Worm (Caenorhabditis elegans): ENCODE data around the gene idpb-4.

idpb-4 gene

DNA sequence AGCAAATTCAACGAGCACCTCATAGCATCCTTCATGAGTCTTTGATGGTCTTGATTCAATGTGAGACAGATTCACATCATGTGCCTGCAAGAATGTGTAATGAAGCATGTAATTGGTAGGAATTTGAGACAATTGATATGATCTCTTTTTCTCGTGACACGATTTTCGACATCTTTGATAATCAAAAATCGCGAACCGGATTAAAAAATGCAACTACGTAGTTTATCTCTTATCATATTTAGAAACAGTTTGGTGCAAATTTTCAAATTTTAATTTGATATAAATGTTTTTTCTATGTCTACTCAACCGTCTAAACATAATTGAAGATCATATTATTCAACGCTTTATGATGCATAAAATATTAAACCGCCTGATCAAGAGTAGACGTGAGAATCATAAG is 27.0 kb upstream of the idpb-4 start:
- TF ChIP-seq med-1 (GFP tag; optimal IDR thresholded peaks at IDR 0.05; ENCODE audit: insufficient read depth) (no peak), T22C8.4 (GFP tag; IDR thresholded peaks at IDR 0.05) (no peak), flt-1 (GFP tag; IDR thresholded peaks at IDR 0.05) (no peak), ref-1 (GFP tag; conservative IDR thresholded peaks at IDR 0.05) (no peak), ztf-29 (GFP tag; IDR thresholded peaks at IDR 0.05) (no peak), cog-1 (tag; optimal IDR thresholded peaks at IDR 0.05) (no peak), ztf-23 (GFP tag; IDR thresholded peaks at IDR 0.05) (no peak), tab-1 (GFP tag; IDR thresholded peaks at IDR 0.05) (no peak), klf-2 (GFP tag; conservative IDR thresholded peaks at IDR 0.05) (no peak)

DNA sequence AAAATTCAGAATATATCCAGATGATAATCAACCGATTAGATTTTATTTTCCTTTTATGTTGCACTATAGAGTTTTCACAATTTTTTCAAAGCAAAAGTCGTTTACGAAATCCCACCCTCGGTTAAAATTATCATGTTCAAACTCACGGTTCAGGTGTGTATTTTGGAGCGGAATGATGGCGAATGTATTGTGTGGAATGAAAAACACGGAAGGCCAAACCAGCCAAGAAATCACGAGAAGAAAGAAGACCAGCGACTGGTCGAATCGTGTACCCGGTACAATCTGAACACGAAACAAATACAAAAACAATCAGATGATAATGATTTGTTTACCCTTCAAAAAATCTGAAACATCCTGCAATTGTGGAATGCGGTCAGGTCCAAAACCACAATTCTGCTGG is 26.0 kb upstream of the idpb-4 start:
- no peak for TF ChIP-seq ztf-23 (GFP tag; IDR thresholded peaks at IDR 0.05)
- no peak for TF ChIP-seq klf-2 (GFP tag; conservative IDR thresholded peaks at IDR 0.05)
- TF ChIP-seq flt-1 (GFP tag; IDR thresholded peaks at IDR 0.05), result no peak
- TF ChIP-seq ztf-29 (GFP tag; IDR thresholded peaks at IDR 0.05), result no peak
- no peak for TF ChIP-seq cog-1 (tag; optimal IDR thresholded peaks at IDR 0.05)
- TF ChIP-seq tab-1 (GFP tag; IDR thresholded peaks at IDR 0.05), result no peak
- TF ChIP-seq med-1 (GFP tag; optimal IDR thresholded peaks at IDR 0.05; ENCODE audit: insufficient read depth), result no peak
- TF ChIP-seq T22C8.4 (GFP tag; IDR thresholded peaks at IDR 0.05), result no peak
- no peak for TF ChIP-seq ref-1 (GFP tag; conservative IDR thresholded peaks at IDR 0.05)

DNA sequence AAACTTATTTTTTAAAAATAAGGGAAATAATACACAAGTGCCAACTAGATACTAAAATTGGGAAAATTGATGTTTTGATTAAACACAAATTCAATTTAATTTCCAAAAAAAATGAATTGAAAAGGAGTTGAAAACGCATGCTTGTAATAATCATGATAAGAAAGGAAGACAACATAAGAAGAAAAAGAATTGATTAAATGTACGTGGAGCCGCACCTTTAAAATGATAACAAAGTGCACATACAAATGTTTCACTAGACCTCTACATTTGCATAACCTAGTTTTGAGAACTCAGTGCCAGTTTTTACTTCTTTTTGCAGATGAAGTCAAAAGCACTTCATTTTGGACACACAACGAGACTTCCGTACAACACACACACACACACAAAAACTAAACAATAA is 24.4 kb upstream of the idpb-4 start:
- no peak for TF ChIP-seq tab-1 (GFP tag; IDR thresholded peaks at IDR 0.05)

DNA sequence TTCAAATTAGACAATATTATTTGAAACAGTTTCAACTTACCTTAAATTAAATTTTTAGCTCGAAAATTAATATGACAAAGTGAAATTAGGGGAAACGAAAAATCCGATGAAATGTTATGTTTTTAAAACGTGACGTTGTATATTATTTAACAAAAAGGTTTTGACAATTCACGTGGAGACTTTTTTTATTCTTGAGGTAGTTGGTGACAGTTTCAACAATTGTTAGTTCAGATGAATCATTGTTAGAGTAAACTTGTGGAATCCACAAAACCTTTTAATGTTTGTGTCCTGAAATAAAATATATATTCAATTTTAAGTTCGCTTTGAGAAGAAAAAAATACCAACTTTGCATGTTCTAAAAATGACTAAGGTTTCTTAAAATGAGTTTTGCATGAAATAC is 22.1 kb upstream of the idpb-4 start, which contains the start of gene fut-1:
fut-1 (minus strand) TSS at position 101 of the 400 bp plus-strand sequence.
- TF ChIP-seq med-1 (GFP tag; optimal IDR thresholded peaks at IDR 0.05; ENCODE audit: insufficient read depth), result no peak
- no peak for TF ChIP-seq klf-2 (GFP tag; conservative IDR thresholded peaks at IDR 0.05)
- TF ChIP-seq flt-1 (GFP tag; IDR thresholded peaks at IDR 0.05), result no peak
- TF ChIP-seq ref-1 (GFP tag; conservative IDR thresholded peaks at IDR 0.05), result no peak
- TF ChIP-seq T22C8.4 (GFP tag; IDR thresholded peaks at IDR 0.05), result no peak
- no peak for TF ChIP-seq tab-1 (GFP tag; IDR thresholded peaks at IDR 0.05)
- no peak for TF ChIP-seq ztf-23 (GFP tag; IDR thresholded peaks at IDR 0.05)
- no peak for TF ChIP-seq cog-1 (tag; optimal IDR thresholded peaks at IDR 0.05)
- TF ChIP-seq ztf-29 (GFP tag; IDR thresholded peaks at IDR 0.05), result no peak

DNA sequence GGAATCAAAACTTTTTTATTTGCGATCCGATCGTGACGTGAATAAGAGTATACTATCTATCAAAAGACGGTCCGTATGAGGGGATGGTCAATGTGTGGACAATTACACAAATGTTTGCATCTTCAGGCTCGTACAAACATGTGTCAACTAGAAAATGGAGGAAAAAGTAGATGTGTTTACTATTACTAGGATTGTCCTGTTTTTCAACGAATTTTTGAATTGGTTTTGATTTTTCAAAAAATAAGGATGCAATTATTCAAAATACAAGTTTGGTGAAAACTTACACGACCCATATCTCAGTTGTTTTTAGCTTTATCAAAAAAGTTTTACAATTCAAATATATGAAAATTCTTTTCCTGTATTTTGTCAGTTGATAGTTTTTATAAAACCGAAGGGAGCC is 17.9 kb upstream of the idpb-4 start, which contains the start of gene K08F8.7:
K08F8.7 (minus strand) TSS at position 101 of the 400 bp plus-strand sequence.
- no peak for TF ChIP-seq T22C8.4 (GFP tag; IDR thresholded peaks at IDR 0.05)
- no peak for TF ChIP-seq med-1 (GFP tag; optimal IDR thresholded peaks at IDR 0.05; ENCODE audit: insufficient read depth)
- no peak for TF ChIP-seq ztf-29 (GFP tag; IDR thresholded peaks at IDR 0.05)
- no peak for TF ChIP-seq ref-1 (GFP tag; conservative IDR thresholded peaks at IDR 0.05)
- no peak for TF ChIP-seq tab-1 (GFP tag; IDR thresholded peaks at IDR 0.05)
- TF ChIP-seq cog-1 (tag; optimal IDR thresholded peaks at IDR 0.05), result no peak
- TF ChIP-seq klf-2 (GFP tag; conservative IDR thresholded peaks at IDR 0.05), result no peak
- no peak for TF ChIP-seq flt-1 (GFP tag; IDR thresholded peaks at IDR 0.05)
- TF ChIP-seq ztf-23 (GFP tag; IDR thresholded peaks at IDR 0.05), result no peak

DNA sequence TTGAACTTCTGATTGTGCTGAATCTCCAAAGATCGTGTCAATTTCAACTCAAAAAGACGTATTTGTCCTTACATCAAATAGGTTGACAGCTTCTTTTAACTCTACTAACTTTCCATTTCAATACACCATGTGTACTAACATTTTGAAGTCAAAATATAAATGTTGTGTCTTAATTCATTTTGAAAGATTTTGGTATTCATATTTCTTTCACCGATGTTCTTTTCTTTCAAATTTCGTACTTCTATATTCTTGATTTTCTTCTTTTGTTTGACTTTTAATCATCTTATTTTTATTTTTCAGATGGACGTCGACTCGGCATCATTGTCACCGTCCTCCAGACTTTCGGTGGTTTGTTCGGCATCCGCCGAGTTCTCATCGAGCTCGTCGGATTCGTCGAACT is 14.3 kb upstream of the idpb-4 start, which contains the start of gene atf-2:
atf-2 (plus strand) TSS at position 301 of the 400 bp plus-strand sequence.
- TF ChIP-seq ztf-23 (GFP tag; IDR thresholded peaks at IDR 0.05), result no peak
- TF ChIP-seq ztf-29 (GFP tag; IDR thresholded peaks at IDR 0.05), result no peak
- TF ChIP-seq flt-1 (GFP tag; IDR thresholded peaks at IDR 0.05), result no peak

DNA sequence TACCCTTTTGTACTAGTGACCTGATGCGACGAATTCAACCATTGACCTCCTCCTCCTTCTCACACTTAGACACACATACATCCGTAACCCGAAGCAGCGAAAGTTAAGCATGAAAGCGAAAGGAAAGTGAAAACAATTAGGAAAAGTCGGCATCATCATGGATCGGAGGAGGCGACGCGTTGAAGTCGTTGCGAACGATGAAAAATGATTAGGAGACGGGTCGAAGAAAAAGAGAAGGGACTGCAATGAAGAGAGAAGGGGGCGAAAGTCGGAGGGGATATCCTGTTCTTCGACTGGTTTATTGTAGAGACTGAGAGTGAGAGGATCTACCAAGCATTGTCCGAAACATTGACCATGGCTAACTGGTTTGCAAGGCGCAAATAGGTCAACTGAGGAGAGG is 13.7 kb upstream of the idpb-4 start:
- TF ChIP-seq ztf-23 (GFP tag; IDR thresholded peaks at IDR 0.05) (0 out of 2 replicates have a peak, but pooled peaks have one; percentile 18), klf-2 (GFP tag; conservative IDR thresholded peaks at IDR 0.05) (no peak)

DNA sequence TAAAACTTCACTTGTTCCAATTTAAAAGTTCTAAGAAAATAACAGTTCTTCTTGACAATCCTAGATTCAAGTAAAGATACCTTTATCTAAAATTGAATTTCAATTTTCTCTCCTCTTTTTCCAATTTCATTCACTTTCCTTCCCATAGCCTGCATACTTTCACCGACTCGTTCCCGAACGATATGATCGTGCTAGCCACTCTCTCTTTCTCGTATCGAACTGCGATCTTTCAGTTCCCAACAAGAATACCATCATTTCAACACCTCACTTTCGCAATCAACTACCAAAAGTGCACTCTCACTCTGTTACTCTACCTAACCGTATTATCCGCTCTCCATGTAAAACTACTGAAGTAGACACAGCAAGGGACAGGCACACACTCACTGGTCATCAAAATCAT is 12.7 kb upstream of the idpb-4 start:
- TF ChIP-seq cog-1 (tag; optimal IDR thresholded peaks at IDR 0.05) (no peak), med-1 (GFP tag; optimal IDR thresholded peaks at IDR 0.05; ENCODE audit: insufficient read depth) (no peak), flt-1 (GFP tag; IDR thresholded peaks at IDR 0.05) (no peak), T22C8.4 (GFP tag; IDR thresholded peaks at IDR 0.05) (no peak), klf-2 (GFP tag; conservative IDR thresholded peaks at IDR 0.05) (no peak), ref-1 (GFP tag; conservative IDR thresholded peaks at IDR 0.05) (no peak), tab-1 (GFP tag; IDR thresholded peaks at IDR 0.05) (no peak), ztf-23 (GFP tag; IDR thresholded peaks at IDR 0.05) (no peak), ztf-29 (GFP tag; IDR thresholded peaks at IDR 0.05) (no peak)

DNA sequence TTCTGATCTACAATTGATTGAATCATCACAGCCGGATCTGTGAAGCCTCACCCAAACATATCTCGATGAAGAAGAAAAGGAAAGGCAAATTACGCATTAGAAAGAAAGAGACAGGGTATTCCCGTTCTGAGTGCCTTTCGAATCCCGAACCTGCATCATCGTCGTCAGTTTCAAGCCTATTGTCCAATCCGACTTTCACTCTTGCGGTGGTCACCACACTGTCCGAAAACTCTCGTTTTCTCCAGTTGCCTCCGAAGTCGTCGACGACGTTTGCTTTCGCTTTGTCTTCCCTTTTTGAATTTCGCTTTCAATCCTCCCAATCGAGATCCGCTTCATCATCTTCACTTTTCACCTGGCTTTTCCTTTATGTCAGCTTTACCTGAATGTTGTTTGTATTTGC is 11.7 kb upstream of the idpb-4 start:
- no peak for TF ChIP-seq T22C8.4 (GFP tag; IDR thresholded peaks at IDR 0.05)
- no peak for TF ChIP-seq med-1 (GFP tag; optimal IDR thresholded peaks at IDR 0.05; ENCODE audit: insufficient read depth)
- TF ChIP-seq ztf-29 (GFP tag; IDR thresholded peaks at IDR 0.05), result no peak
- TF ChIP-seq klf-2 (GFP tag; conservative IDR thresholded peaks at IDR 0.05), result no peak
- TF ChIP-seq ztf-23 (GFP tag; IDR thresholded peaks at IDR 0.05), result no peak
- no peak for TF ChIP-seq flt-1 (GFP tag; IDR thresholded peaks at IDR 0.05)
- no peak for TF ChIP-seq tab-1 (GFP tag; IDR thresholded peaks at IDR 0.05)
- TF ChIP-seq ref-1 (GFP tag; conservative IDR thresholded peaks at IDR 0.05), result no peak
- TF ChIP-seq cog-1 (tag; optimal IDR thresholded peaks at IDR 0.05), result no peak

DNA sequence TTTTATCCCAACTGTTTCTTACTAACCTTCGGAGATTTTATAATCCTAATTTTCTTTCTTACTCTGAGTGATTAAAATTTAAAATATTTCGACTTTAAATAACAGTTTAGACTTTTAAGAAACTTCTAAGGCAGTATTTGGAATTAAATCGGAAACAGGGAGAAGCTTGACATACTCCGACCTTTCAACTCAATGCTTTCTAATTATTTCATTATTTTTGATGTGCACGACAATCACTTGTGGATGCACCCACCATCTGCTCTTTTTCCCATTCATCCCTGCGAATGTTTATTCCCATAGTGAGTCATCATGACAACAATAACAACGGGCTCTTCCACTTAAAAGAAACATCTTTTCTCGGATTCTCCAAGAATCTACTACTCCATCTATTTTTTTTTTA is 11.3 kb upstream of the idpb-4 start:
- TF ChIP-seq cog-1 (tag; optimal IDR thresholded peaks at IDR 0.05) (no peak), T22C8.4 (GFP tag; IDR thresholded peaks at IDR 0.05) (no peak), flt-1 (GFP tag; IDR thresholded peaks at IDR 0.05) (no peak), med-1 (GFP tag; optimal IDR thresholded peaks at IDR 0.05; ENCODE audit: insufficient read depth) (no peak), tab-1 (GFP tag; IDR thresholded peaks at IDR 0.05) (no peak), ztf-29 (GFP tag; IDR thresholded peaks at IDR 0.05) (no peak), ref-1 (GFP tag; conservative IDR thresholded peaks at IDR 0.05) (no peak), klf-2 (GFP tag; conservative IDR thresholded peaks at IDR 0.05) (no peak), ztf-23 (GFP tag; IDR thresholded peaks at IDR 0.05) (no peak)

Measured in whole organism, midembryonic.